Worm (Caenorhabditis elegans) whole organism, L4 larva: ENCODE data around the gene F14H3.12.
A peak's percentile ranks its signal among the peaks of the same experiment; 100 is the strongest.

ENCODE experiments used
- D1046.2 ChIP-seq: fragments of 200-800 bp; sonication (Bioruptor generic); IDR thresholded peaks from 2 replicates; pipeline ENCODE4 v1.3.6; 2022; ENCODE audit warnings: missing genetic modification characterization, missing compliant biosample characterization
- F37D6.2 ChIP-seq: sonication (generic microtip); optimal IDR thresholded peaks from 2 replicates; lab custom pipeline; 2016; ENCODE audit warnings: mild to moderate bottlenecking, missing genetic modification characterization, missing compliant biosample characterization
- F44E2.7 ChIP-seq: fragments of 200-800 bp; sonication (Bioruptor generic); IDR thresholded peaks from 2 replicates; pipeline ENCODE4 v2.1.2; 2022; ENCODE audit warnings: missing genetic modification characterization, missing compliant biosample characterization
- T26A8.4 ChIP-seq: fragments of 200-800 bp; sonication (Bioruptor generic); IDR thresholded peaks from 2 replicates; pipeline ENCODE4 v1.3.6; 2022; ENCODE audit warnings: missing genetic modification characterization, missing compliant biosample characterization
- aha-1 ChIP-seq: fragments of 150-350 bp; peaks from one replicate; lab custom pipeline; 2014; ENCODE audit warnings: missing biosample characterization, missing genetic modification characterization
- aly-2 ChIP-seq: sonication (generic microtip); optimal IDR thresholded peaks from 2 replicates; lab custom pipeline; 2018; ENCODE audit warnings: missing biosample characterization, missing genetic modification characterization
- ama-1 ChIP-seq: fragments of 150-350 bp; optimal IDR thresholded peaks from 2 replicates; lab custom pipeline; 2014; ENCODE audit warnings: inconsistent platforms, mixed read lengths
- arid-1 ChIP-seq: fragments of 200-800 bp; sonication (Bioruptor generic); conservative IDR thresholded peaks from 2 replicates; pipeline ENCODE4 v1.3.6; 2022; ENCODE audit warnings: missing genetic modification reagents, missing genetic modification characterization, missing compliant biosample characterization
- daf-16 ChIP-seq, 3 experiments: sonication (generic microtip); optimal IDR thresholded peaks; 2 replicates each; lab custom pipeline; 2016 to 2017; ENCODE audit warnings: missing genetic modification characterization in 3 of 3, missing genetic modification reagents in 3 of 3, mild to moderate bottlenecking in 2 of 3, missing compliant biosample characterization in 2 of 3, missing biosample characterization in 1 of 3, moderate library complexity in 1 of 3
- daf-19 ChIP-seq: fragments of 200-800 bp; sonication (Bioruptor generic); conservative IDR thresholded peaks from 2 replicates; pipeline ENCODE4 v1.3.6; 2022; ENCODE audit warnings: missing genetic modification characterization, missing compliant biosample characterization
- dmd-9 ChIP-seq: fragments of 200-800 bp; sonication (Bioruptor generic); IDR thresholded peaks from 2 replicates; pipeline ENCODE4 v1.3.6; 2022; ENCODE audit warnings: missing genetic modification reagents, missing genetic modification characterization, missing compliant biosample characterization
- egl-27 ChIP-seq: sonication (generic microtip); optimal IDR thresholded peaks from 3 replicates; lab custom pipeline; 2017; ENCODE audit warnings: missing biosample characterization, missing genetic modification reagents, missing genetic modification characterization
- fkh-10 ChIP-seq: fragments of 150-350 bp; optimal IDR thresholded peaks from 2 replicates; lab custom pipeline; 2014; ENCODE audit warnings: missing biosample characterization, missing genetic modification reagents, missing genetic modification characterization
- fos-1 ChIP-seq: fragments of 150-350 bp; optimal IDR thresholded peaks from 2 replicates; lab custom pipeline; 2014; ENCODE audit warnings: missing biosample characterization, missing genetic modification characterization
- hif-1 ChIP-seq, 2 experiments: sonication (generic microtip); optimal IDR thresholded peaks; 2 replicates each; lab custom pipeline; 2016 to 2017; ENCODE audit warnings: missing compliant biosample characterization in 2 of 2, missing genetic modification characterization in 2 of 2, missing genetic modification reagents in 2 of 2, missing genotype in 2 of 2, mild to moderate bottlenecking in 1 of 2
- lin-15B ChIP-seq: fragments of 150-350 bp; sonication (generic microtip); optimal IDR thresholded peaks from 3 replicates; lab custom pipeline; 2014; ENCODE audit warnings: missing biosample characterization, missing genetic modification characterization
- lin-29 ChIP-seq: fragments of 200-800 bp; sonication (Bioruptor generic); IDR thresholded peaks from 2 replicates; pipeline ENCODE4 v1.3.6; 2022; ENCODE audit warnings: missing genetic modification reagents, missing genetic modification characterization, missing compliant biosample characterization
- lir-3 ChIP-seq: sonication (generic microtip); optimal IDR thresholded peaks from 2 replicates; lab custom pipeline; 2016; ENCODE audit warnings: mild to moderate bottlenecking, missing genetic modification characterization, missing compliant biosample characterization
- lsy-2 ChIP-seq, 2 experiments: fragments of 150-350 bp in 1 of 2; sonication (generic microtip) in 1 of 2; optimal IDR thresholded peaks; 2 replicates each; lab custom pipeline; 2014 to 2017; ENCODE audit warnings: missing biosample characterization in 2 of 2, missing genetic modification characterization in 2 of 2
- mdl-1 ChIP-seq, 2 experiments: fragments of 150-350 bp in 1 of 2; sonication (generic microtip) in 1 of 2; optimal IDR thresholded peaks; 2 replicates each; lab custom pipeline; 2014 to 2017; ENCODE audit warnings: missing biosample characterization in 2 of 2, missing genetic modification characterization in 2 of 2
- mxl-2 ChIP-seq: fragments of 200-800 bp; sonication (Bioruptor generic); conservative IDR thresholded peaks from 2 replicates; pipeline ENCODE4 v1.3.6; 2022; ENCODE audit warnings: missing genetic modification reagents, missing genetic modification characterization, missing compliant biosample characterization
- nhr-10 ChIP-seq: fragments of 150-350 bp; optimal IDR thresholded peaks from 2 replicates; lab custom pipeline; 2014; ENCODE audit warnings: missing biosample characterization, missing genetic modification characterization
- nhr-41 ChIP-seq: fragments of 200-800 bp; sonication (Bioruptor generic); IDR thresholded peaks from 2 replicates; pipeline ENCODE4 v1.3.6; 2022; ENCODE audit warnings: missing genetic modification reagents, missing genetic modification characterization, missing compliant biosample characterization
- nhr-76 ChIP-seq: fragments of 150-350 bp; optimal IDR thresholded peaks from 2 replicates; lab custom pipeline; 2014; ENCODE audit warnings: missing biosample characterization, missing genetic modification characterization
- php-3 ChIP-seq: fragments of 200-800 bp; sonication (Bioruptor generic); IDR thresholded peaks from 2 replicates; pipeline ENCODE4 v1.3.6; 2022; ENCODE audit warnings: missing genetic modification reagents, missing genetic modification characterization, missing compliant biosample characterization
- set-16 ChIP-seq: fragments of 200-800 bp; sonication (Bioruptor generic); IDR thresholded peaks from 2 replicates; pipeline ENCODE4 v1.3.6; 2022; ENCODE audit warnings: missing genetic modification reagents, missing genetic modification characterization, missing compliant biosample characterization
- skn-1 ChIP-seq: fragments of 150-350 bp; optimal IDR thresholded peaks from 2 replicates; lab custom pipeline; 2014; ENCODE audit warnings: missing biosample characterization, missing genetic modification characterization
- snpc-1.2 ChIP-seq: fragments of 200-800 bp; sonication (Bioruptor generic); IDR thresholded peaks from 2 replicates; pipeline ENCODE4 v1.3.6; 2022; ENCODE audit warnings: missing genetic modification reagents, missing genetic modification characterization, missing compliant biosample characterization
- spr-1 ChIP-seq: sonication (generic microtip); optimal IDR thresholded peaks from 2 replicates; lab custom pipeline; 2016; ENCODE audit warnings: mild to moderate bottlenecking, missing genetic modification characterization, missing compliant biosample characterization
- unc-130 ChIP-seq: sonication (generic microtip); optimal IDR thresholded peaks from 2 replicates; lab custom pipeline; 2016; ENCODE audit warnings: missing genetic modification reagents, missing genetic modification characterization, missing compliant biosample characterization
- unc-62 ChIP-seq, 3 experiments: fragments of 150-350 bp in 1 of 3; sonication (generic microtip); optimal IDR thresholded peaks in 2 of 3; peaks in 1 of 3; 1 replicate in 1 of 3; 2 replicates in 2 of 3; lab custom pipeline; 2014 to 2017; ENCODE audit warnings: missing biosample characterization in 3 of 3, missing genetic modification characterization in 3 of 3, missing genetic modification reagents in 3 of 3, missing genotype in 1 of 3
- vab-7 ChIP-seq: fragments of 200-800 bp; sonication (Bioruptor generic); IDR thresholded peaks from 2 replicates; pipeline ENCODE4 v1.3.6; 2022; ENCODE audit warnings: missing genetic modification reagents, missing genetic modification characterization, missing compliant biosample characterization
- zfp-2 ChIP-seq: sonication (generic microtip); optimal IDR thresholded peaks from 2 replicates; lab custom pipeline; 2016; ENCODE audit warnings: mild to moderate bottlenecking, missing genetic modification characterization, missing compliant biosample characterization
- ztf-11 ChIP-seq: fragments of 150-350 bp; optimal IDR thresholded peaks from 2 replicates; lab custom pipeline; 2014; ENCODE audit warnings: missing biosample characterization, missing genetic modification characterization

F14H3.12 gene

ce11 chrV:16036166-16036565 is 39.0 kb downstream of the F14H3.12 start, which contains the start of gene T10C6.10:
Gene T10C6.10 (plus strand): TSS chrV:16036413.
- TF ChIP-seq T26A8.4 (GFP tag; lab: Robert Waterston, UW) = no peak
- TF ChIP-seq fos-1 (tag; lab: Kevin White, UChicago) = no peak
- TF ChIP-seq nhr-10 (tag; lab: Kevin White, UChicago) = no peak
- no peak for TF ChIP-seq daf-19 (GFP tag; lab: Robert Waterston, UW)
- TF ChIP-seq ama-1 (lab: Kevin White, UChicago) = no peak
- TF ChIP-seq lsy-2 (tag; optimal IDR thresholded peaks at IDR 0.05; lab: Kevin White, UChicago) = no peak
- TF ChIP-seq arid-1 (GFP tag; lab: Robert Waterston, UW) = no peak
- no peak for TF ChIP-seq snpc-1.2
- no peak for TF ChIP-seq unc-130
- no peak for TF ChIP-seq D1046.2
- no peak for TF ChIP-seq hif-1 (tag; optimal IDR thresholded peaks at IDR 0.05; lab: Kevin White, UChicago)
- TF ChIP-seq lir-3 = no peak

ce11 chrV:16033491-16033890 is 41.6 kb downstream of the F14H3.12 start:
- TF ChIP-seq set-16 (GFP tag; lab: Robert Waterston, UW) = peak; percentile 54
- TF ChIP-seq egl-27 (tag; lab: Kevin White, UChicago) = no peak

ce11 chrV:16032761-16033160 is 42.4 kb downstream of the F14H3.12 start, which contains the start of gene T10C6.16:
Gene T10C6.16 (minus strand): TSS chrV:16033005.
- TF ChIP-seq aha-1 (tag; lab: Kevin White, UChicago) (peak; percentile 79), fkh-10 (GFP tag; lab: Kevin White, UChicago) (no peak), daf-16 (GFP tag; optimal IDR thresholded peaks at IDR 0.05; lab: Kevin White, UChicago) (no peak), daf-16 (tag; optimal IDR thresholded peaks at IDR 0.05; lab: Kevin White, UChicago) (no peak), snpc-1.2 (0 out of 2 replicates have a peak, but pooled peaks have one; percentile 8), unc-62 (GFP tag; optimal IDR thresholded peaks at IDR 0.05 in 1 of 2; lab: Kevin White, UChicago) (peak in 1 of 2 experiments; percentile 97), unc-62 (tag; optimal IDR thresholded peaks at IDR 0.05; lab: Kevin White, UChicago) (no peak)

ce11 chrV:16031571-16031970 is 43.6 kb downstream of the F14H3.12 start, which contains the start of gene T10C6.7:
Gene T10C6.7 (minus strand): TSS chrV:16031713.
- TF ChIP-seq aly-2 (tag; lab: Kevin White, UChicago) = no peak
- no peak for TF ChIP-seq mdl-1 (tag; optimal IDR thresholded peaks at IDR 0.05; lab: Kevin White, UChicago)
- no peak for TF ChIP-seq skn-1

- TF ChIP-seq fkh-10 (GFP tag; lab: Kevin White, UChicago) (no peak), mxl-2 (GFP tag; lab: Robert Waterston, UW) (no peak), F37D6.2 (tag; lab: Kevin White, UChicago) (no peak), spr-1 (tag; lab: Kevin White, UChicago) (no peak), nhr-76 (tag; lab: Kevin White, UChicago) (no peak), ztf-11 (no peak), F44E2.7 (no peak), dmd-9 (no peak), lin-15B (tag; lab: Kevin White, UChicago) (no peak), vab-7 (GFP tag; lab: Robert Waterston, UW) (no peak), ama-1 (lab: Kevin White, UChicago) (no peak), nhr-41 (no peak), lin-29 (GFP tag; lab: Robert Waterston, UW) (no peak), php-3 (no peak), zfp-2 (tag; lab: Kevin White, UChicago) (no peak)
Measured at ce11 chrV:16029237-16029636, 45.9 kb downstream of the F14H3.12 start.
